Fruit fly (Drosophila melanogaster) whole organism, embryonic: Measurements from ENCODE around the gene CG13995.

Source experiments
- Ada2b ChIP-seq: fragments of 200-800 bp; sonication (Bioruptor generic); IDR thresholded peaks from 2 replicates; pipeline ENCODE4 v1.3.6; 2022; ENCODE audit warnings: missing biosample characterization, missing genetic modification characterization
- Bdp1 ChIP-seq: fragments of 200-800 bp; sonication (Bioruptor generic); optimal IDR thresholded peaks from 3 replicates; lab custom pipeline; 2016; ENCODE audit warnings: missing biosample characterization, missing genetic modification characterization
- Blimp-1 ChIP-seq: fragments of 200-800 bp; sonication (Bioruptor generic); optimal IDR thresholded peaks from 3 replicates; lab custom pipeline; 2018; ENCODE audit warnings: missing biosample characterization, missing genetic modification characterization, mild to moderate bottlenecking, moderate library complexity, missing genetic modification reagents
- BtbVII ChIP-seq: fragments of 200-800 bp; sonication (Bioruptor generic); optimal IDR thresholded peaks from 3 replicates; lab custom pipeline; 2017; ENCODE audit warnings: missing biosample characterization, mild to moderate bottlenecking, missing genetic modification characterization
- CG11093 ChIP-seq: fragments of 200-800 bp; sonication (Bioruptor generic); IDR thresholded peaks from 3 replicates; pipeline ENCODE4 v1.3.6; 2022; ENCODE audit warnings: missing biosample characterization, missing genetic modification characterization
- CG12104 ChIP-seq: fragments of 200-800 bp; sonication (Bioruptor generic); optimal IDR thresholded peaks from 3 replicates; lab custom pipeline; 2016; ENCODE audit warnings: missing biosample characterization, missing genetic modification characterization
- CG12219 ChIP-seq: fragments of 200-800 bp; sonication (Bioruptor generic); optimal IDR thresholded peaks from 3 replicates; lab custom pipeline; 2018; ENCODE audit warnings: missing biosample characterization, mild to moderate bottlenecking, missing genetic modification characterization
- CG15073 ChIP-seq: fragments of 200-800 bp; sonication (Bioruptor generic); optimal IDR thresholded peaks from 2 replicates; lab custom pipeline; 2016; ENCODE audit warnings: missing biosample characterization, missing genetic modification characterization
- CG15696 ChIP-seq: fragments of 200-800 bp; sonication (Bioruptor generic); optimal IDR thresholded peaks from 2 replicates; lab custom pipeline; 2019; ENCODE audit warnings: missing biosample characterization, mild to moderate bottlenecking, missing genetic modification characterization, moderate library complexity
- CG16813 ChIP-seq: fragments of 200-800 bp; sonication (Bioruptor generic); IDR thresholded peaks from 3 replicates; pipeline ENCODE4 v1.3.6; 2022; ENCODE audit warnings: missing biosample characterization, missing genetic modification characterization; ENCODE audit not compliant: partially characterized antibody
- CG16815 ChIP-seq: fragments of 200-800 bp; sonication (Bioruptor generic); optimal IDR thresholded peaks from 3 replicates; lab custom pipeline; 2017; ENCODE audit warnings: missing biosample characterization, mild to moderate bottlenecking, missing genetic modification characterization
- CG1832 ChIP-seq: fragments of 200-800 bp; sonication (Bioruptor generic); optimal IDR thresholded peaks from 2 replicates; lab custom pipeline; 2017; ENCODE audit warnings: missing biosample characterization, mild to moderate bottlenecking, missing genetic modification characterization, inconsistent platforms
- CG2875 ChIP-seq: fragments of 200-800 bp; sonication (Bioruptor generic); optimal IDR thresholded peaks from 2 replicates; lab custom pipeline; 2017; ENCODE audit warnings: missing biosample characterization, mild to moderate bottlenecking, missing genetic modification characterization, missing genetic modification reagents
- CG2889 ChIP-seq: fragments of 200-800 bp; sonication (Bioruptor generic); IDR thresholded peaks from 3 replicates; pipeline ENCODE4 v1.3.6; 2022; ENCODE audit warnings: missing biosample characterization, missing genetic modification characterization
- CG31388 ChIP-seq: fragments of 200-800 bp; sonication (Bioruptor generic); optimal IDR thresholded peaks from 2 replicates; lab custom pipeline; 2016; ENCODE audit warnings: missing biosample characterization, missing genetic modification characterization
- CG3726 ChIP-seq: fragments of 200-800 bp; sonication (Bioruptor generic); IDR thresholded peaks from 3 replicates; pipeline ENCODE4, ENCODE4 v1.3.6; 2022; ENCODE audit warnings: missing biosample characterization, missing genetic modification characterization
- CG4820 ChIP-seq: fragments of 200-800 bp; sonication (Bioruptor generic); optimal IDR thresholded peaks from 3 replicates; lab custom pipeline; 2016; ENCODE audit warnings: missing biosample characterization, missing genetic modification characterization
- CG6175 ChIP-seq: fragments of 200-800 bp; sonication (Bioruptor generic); IDR thresholded peaks from 3 replicates; pipeline ENCODE4 v1.3.6; 2022; ENCODE audit warnings: missing biosample characterization, missing genetic modification characterization
- CG6272 ChIP-seq: fragments of 200-800 bp; sonication (Bioruptor generic); IDR thresholded peaks from 2 replicates; pipeline ENCODE4 v1.3.6; 2022; ENCODE audit warnings: missing biosample characterization, missing genetic modification characterization
- Dad ChIP-seq: fragments of 200-800 bp; sonication (Bioruptor generic); optimal IDR thresholded peaks from 3 replicates; lab custom pipeline; 2016; ENCODE audit warnings: missing biosample characterization, missing genetic modification characterization
- Dll ChIP-seq: fragments of 200-800 bp; sonication (Bioruptor generic); IDR thresholded peaks from 4 replicates; pipeline ENCODE4 v1.3.6; 2022; ENCODE audit warnings: missing biosample characterization, missing genetic modification characterization; ENCODE audit not compliant: partially characterized antibody
- Dp ChIP-seq: fragments of 200-800 bp; sonication (Bioruptor generic); optimal IDR thresholded peaks from 2 replicates; lab custom pipeline; 2018; ENCODE audit warnings: missing biosample characterization, mild to moderate bottlenecking, missing genetic modification characterization, moderate library complexity
- Eip74EF ChIP-seq, 2 experiments: fragments of 200-800 bp in 1 of 2; fragments of >200 bp in 1 of 2; sonication (Bioruptor generic) in 1 of 2; optimal IDR thresholded peaks; 2 replicates each; lab custom pipeline; 2017 to 2019; ENCODE audit warnings: missing biosample characterization in 2 of 2, missing genetic modification characterization in 2 of 2, mild to moderate bottlenecking in 1 of 2, moderate library complexity in 1 of 2
- Ets97D ChIP-seq: fragments of 200-800 bp; sonication (Bioruptor generic); optimal IDR thresholded peaks from 3 replicates; lab custom pipeline; 2016; ENCODE audit warnings: missing biosample characterization, missing genetic modification characterization
- Hr51 ChIP-seq, 2 experiments: fragments of 200-800 bp; sonication (Bioruptor generic); optimal IDR thresholded peaks; 2 replicates in 1 of 2; 3 replicates in 1 of 2; lab custom pipeline; 2016 to 2018; ENCODE audit warnings: missing biosample characterization in 2 of 2, missing genetic modification characterization in 2 of 2, mild to moderate bottlenecking in 1 of 2, moderate library complexity in 1 of 2
- Max ChIP-seq: fragments of 200-800 bp; sonication (Bioruptor generic); optimal IDR thresholded peaks from 2 replicates; lab custom pipeline; 2016; ENCODE audit warnings: missing biosample characterization, mild to moderate bottlenecking, missing genetic modification characterization
- Ptx1 ChIP-seq: fragments of 200-800 bp; sonication (Bioruptor generic); IDR thresholded peaks from 2 replicates; pipeline ENCODE4 v1.3.6; 2022; ENCODE audit warnings: missing biosample characterization, missing genetic modification characterization
- Ravus ChIP-seq: fragments of 200-800 bp; sonication (Bioruptor generic); IDR thresholded peaks from 2 replicates; pipeline ENCODE4 v1.3.6; 2022; ENCODE audit warnings: missing biosample characterization, missing genetic modification characterization
- Sry-β ChIP-seq: fragments of 200-800 bp; sonication (Bioruptor generic); optimal IDR thresholded peaks from 2 replicates; lab custom pipeline; 2018; ENCODE audit warnings: missing biosample characterization, mild to moderate bottlenecking, missing genetic modification characterization, moderate library complexity
- Sry-δ ChIP-seq: fragments of 200-800 bp; sonication (Bioruptor generic); optimal IDR thresholded peaks from 2 replicates; lab custom pipeline; 2016; ENCODE audit warnings: missing biosample characterization, missing genetic modification characterization
- Vsx1 ChIP-seq: fragments of 200-800 bp; sonication (Bioruptor generic); optimal IDR thresholded peaks from 2 replicates; lab custom pipeline; 2017; ENCODE audit warnings: missing biosample characterization, mild to moderate bottlenecking, missing genetic modification characterization, missing genetic modification reagents
- bbx ChIP-seq: fragments of 200-800 bp; sonication (Bioruptor generic); IDR thresholded peaks from 2 replicates; pipeline ENCODE4 v1.3.6; 2022; ENCODE audit warnings: missing biosample characterization, missing genetic modification characterization; ENCODE audit not compliant: partially characterized antibody
- bowl ChIP-seq: fragments of 200-800 bp; sonication (Bioruptor generic); IDR thresholded peaks from 2 replicates; pipeline ENCODE4 v1.3.6; 2022; ENCODE audit warnings: missing biosample characterization, missing genetic modification characterization
- dati ChIP-seq: fragments of 200-800 bp; sonication (Bioruptor generic); IDR thresholded peaks from 2 replicates; pipeline ENCODE4 v1.3.6; 2022; ENCODE audit warnings: missing biosample characterization, missing genetic modification characterization
- dimm ChIP-seq: fragments of 200-800 bp; sonication (Bioruptor generic); IDR thresholded peaks from 2 replicates; pipeline ENCODE4 v1.3.6; 2022; ENCODE audit warnings: missing biosample characterization, missing genetic modification characterization
- exex ChIP-seq: fragments of 200-800 bp; sonication (Bioruptor generic); optimal IDR thresholded peaks from 4 replicates; lab custom pipeline; 2018; ENCODE audit warnings: missing biosample characterization, mild to moderate bottlenecking, missing genetic modification characterization, moderate library complexity
- fu2 ChIP-seq: fragments of 200-800 bp; sonication (Bioruptor generic); optimal IDR thresholded peaks from 2 replicates; lab custom pipeline; 2016; ENCODE audit warnings: missing biosample characterization, missing genetic modification characterization
- grau ChIP-seq: fragments of 200-800 bp; optimal IDR thresholded peaks from 3 replicates; lab custom pipeline; 2019; ENCODE audit warnings: missing biosample characterization, mild to moderate bottlenecking, missing genetic modification characterization, moderate library complexity
- grn ChIP-seq: fragments of 200-800 bp; sonication (Bioruptor generic); optimal IDR thresholded peaks from 3 replicates; lab custom pipeline; 2017; ENCODE audit warnings: missing biosample characterization, missing genetic modification characterization
- her ChIP-seq: fragments of 200-800 bp; sonication (Bioruptor generic); optimal IDR thresholded peaks from 2 replicates; lab custom pipeline; 2016; ENCODE audit warnings: missing biosample characterization, missing genetic modification characterization
- lilli ChIP-seq: fragments of 200-800 bp; sonication (Bioruptor generic); optimal IDR thresholded peaks from 3 replicates; lab custom pipeline; 2016; ENCODE audit warnings: missing biosample characterization, missing genetic modification characterization
- lov ChIP-seq, 2 experiments: fragments of 200-800 bp in 1 of 2; fragments of >200 bp in 1 of 2; sonication (Bioruptor generic) in 1 of 2; IDR thresholded peaks in 1 of 2; optimal IDR thresholded peaks in 1 of 2; 2 replicates in 1 of 2; 3 replicates in 1 of 2; pipeline versions ENCODE4 v1.3.6 to Lab custom; 2017 to 2022; ENCODE audit warnings: missing biosample characterization in 1 of 2, missing genetic modification characterization in 1 of 2
- pum ChIP-seq: fragments of 200-800 bp; sonication (Bioruptor generic); optimal IDR thresholded peaks from 2 replicates; lab custom pipeline; 2016; ENCODE audit warnings: missing biosample characterization, missing genetic modification characterization
- tup ChIP-seq: fragments of 200-800 bp; sonication (Bioruptor generic); optimal IDR thresholded peaks from 2 replicates; lab custom pipeline; 2016; ENCODE audit warnings: missing biosample characterization, mild to moderate bottlenecking, missing genetic modification characterization, moderate library complexity
- vnd ChIP-seq: fragments of 200-800 bp; sonication (Bioruptor generic); IDR thresholded peaks from 3 replicates; pipeline ENCODE4 v1.3.6; 2022; ENCODE audit warnings: missing biosample characterization, missing genetic modification characterization; ENCODE audit not compliant: partially characterized antibody
- vvl ChIP-seq: fragments of 200-800 bp; sonication (Bioruptor generic); IDR thresholded peaks from 2 replicates; pipeline ENCODE4 v1.3.6; 2022; ENCODE audit warnings: missing biosample characterization, missing genetic modification characterization
- wor ChIP-seq: fragments of 200-800 bp; sonication (Bioruptor generic); IDR thresholded peaks from 2 replicates; pipeline ENCODE4 v1.3.6; 2022; ENCODE audit warnings: missing biosample characterization, missing genetic modification characterization

Gene CG13995

dm6 chr2L:6072124-6072523 lies 18.0 kb downstream of the CG13995 start (continued):
- TF ChIP-seq CG6272 (GFP tag; lab: Robert Waterston, UW) (no peak), CG16813 (no peak), CG12219 (GFP tag; lab: Kevin White, UChicago) (no peak), BtbVII (GFP tag; lab: Kevin White, UChicago) (no peak), vnd (GFP tag; lab: Robert Waterston, UW) (no peak)

dm6 chr2L:6073894-6074293 lies 19.8 kb downstream of the CG13995 start:
- no peak for TF ChIP-seq lilli (GFP tag; lab: Kevin White, UChicago)
- no peak for TF ChIP-seq CG11093
- TF ChIP-seq Dp (GFP tag; lab: Kevin White, UChicago) = no peak
- no peak for TF ChIP-seq Ets97D (GFP tag; lab: Kevin White, UChicago)
- peak; percentile 87 for TF ChIP-seq Vsx1 (GFP tag; lab: Kevin White, UChicago)
- peak; percentile 69 for TF ChIP-seq grn (GFP tag; lab: Kevin White, UChicago)
- peak; percentile 52 for TF ChIP-seq exex (tag; lab: Kevin White, UChicago)

- TF ChIP-seq dati (no peak), tup (GFP tag; lab: Kevin White, UChicago) (no peak), Ptx1 (GFP tag; lab: Robert Waterston, UW) (no peak), Hr51 (GFP tag; optimal IDR thresholded peaks at IDR 0.05; lab: Kevin White, UChicago) (no peak), CG6175 (GFP tag; lab: Robert Waterston, UW) (no peak), CG31388 (no peak), CG15073 (no peak), Ravus (GFP tag; lab: Robert Waterston, UW) (no peak), CG15696 (tag; lab: Kevin White, UChicago) (no peak), Eip74EF (GFP tag; optimal IDR thresholded peaks at IDR 0.05; lab: Kevin White, UChicago) (no peak), exex (tag; lab: Kevin White, UChicago) (no peak), Blimp-1 (GFP tag; lab: Kevin White, UChicago) (peak; percentile 92), Dll (GFP tag; lab: Robert Waterston, UW) (no peak), CG3726 (GFP tag; lab: Robert Waterston, UW) (no peak), CG4820 (GFP tag; lab: Kevin White, UChicago) (no peak), Dad (GFP tag; lab: Kevin White, UChicago) (no peak), CG1832 (GFP tag; lab: Kevin White, UChicago) (no peak), CG12104 (GFP tag; lab: Kevin White, UChicago) (no peak), bowl (GFP tag; lab: Robert Waterston, UW) (0 out of 2 replicates have a peak, but pooled peaks have one; percentile 27), fu2 (GFP tag; lab: Kevin White, UChicago) (no peak), dimm (GFP tag; lab: Robert Waterston, UW) (no peak), Sry-δ (GFP tag; lab: Kevin White, UChicago) (no peak), wor (GFP tag; lab: Robert Waterston, UW) (no peak), lov (optimal IDR thresholded peaks at IDR 0.05; lab: Kevin White, UChicago) (no peak), lov (GFP tag; IDR thresholded peaks at IDR 0.05; lab: Robert Waterston, UW) (no peak), Max (GFP tag; lab: Kevin White, UChicago) (no peak), Sry-β (GFP tag; lab: Kevin White, UChicago) (no peak), grau (tag; lab: Kevin White, UChicago) (no peak), pum (GFP tag; lab: Kevin White, UChicago) (no peak), vvl (no peak), CG2889 (GFP tag; lab: Robert Waterston, UW) (0 out of 3 replicates have a peak, but pooled peaks have one; percentile 19), Ada2b (GFP tag; lab: Robert Waterston, UW) (no peak), her (GFP tag; lab: Kevin White, UChicago) (no peak), CG16815 (no peak), bbx (GFP tag; lab: Robert Waterston, UW) (no peak), CG2875 (GFP tag; lab: Kevin White, UChicago) (no peak), Bdp1 (GFP tag; lab: Kevin White, UChicago) (no peak)
Measured at dm6 chr2L:6074314-6074713, 20.2 kb downstream of the CG13995 start.
